Fruit fly (Drosophila melanogaster) whole organism, adult: ENCODE data around the gene CG31869.

Experiments used
- CG11617 ChIP-seq: fragments of 200-800 bp; sonication (Bioruptor generic); optimal IDR thresholded peaks from 2 replicates; lab custom pipeline; 2017; ENCODE audit warnings: mild to moderate bottlenecking, missing biosample characterization, missing genetic modification reagents, missing genetic modification characterization
- CG14711 ChIP-seq: fragments of 200-800 bp; sonication (Bioruptor generic); optimal IDR thresholded peaks from 2 replicates; lab custom pipeline; 2018; ENCODE audit warnings: missing biosample characterization, mild to moderate bottlenecking, missing genetic modification characterization, moderate library complexity
- Mnt ChIP-seq: fragments of 200-800 bp; sonication (Bioruptor generic); optimal IDR thresholded peaks from 2 replicates; lab custom pipeline; 2016; ENCODE audit warnings: missing biosample characterization, mild to moderate bottlenecking, missing genetic modification characterization
- cic ChIP-seq: fragments of 200-800 bp; sonication (Bioruptor generic); optimal IDR thresholded peaks from 2 replicates; lab custom pipeline; 2017; ENCODE audit warnings: missing biosample characterization, mild to moderate bottlenecking, missing genetic modification characterization, moderate library complexity
- kay ChIP-seq: fragments of 200-800 bp; sonication (Bioruptor generic); peaks from one replicate; lab custom pipeline; 2016; ENCODE audit warnings: missing biosample characterization, missing genetic modification characterization, borderline replicate concordance
- pad ChIP-seq: fragments of 200-800 bp; sonication (Bioruptor generic); optimal IDR thresholded peaks from 3 replicates; lab custom pipeline; 2017; ENCODE audit warnings: missing biosample characterization, missing genetic modification characterization, mild to moderate bottlenecking, moderate library complexity, missing genetic modification reagents
- toe ChIP-seq: fragments of 200-800 bp; sonication (Bioruptor generic); optimal IDR thresholded peaks from 2 replicates; lab custom pipeline; 2016; ENCODE audit warnings: missing biosample characterization, missing genetic modification characterization

dm6 chr2L:10818807-10819206 lies 17.9 kb upstream of the CG31869 start, which contains the start of gene CG6508:
- no peak for TF ChIP-seq Mnt (GFP tag; lab: Kevin White, UChicago)
- no peak for TF ChIP-seq CG11617 (GFP tag; lab: Kevin White, UChicago)
- no peak for TF ChIP-seq kay (GFP tag; lab: Kevin White, UChicago)
- TF ChIP-seq cic (GFP tag; lab: Kevin White, UChicago) = no peak
- no peak for TF ChIP-seq pad (GFP tag; lab: Kevin White, UChicago)
- TF ChIP-seq CG14711 (tag; lab: Kevin White, UChicago) = no peak
- no peak for TF ChIP-seq toe (GFP tag; lab: Kevin White, UChicago)
